Worm (Caenorhabditis elegans) whole organism, L3 larva: ENCODE data around the gene nhr-116.

Experiments used
- R02D3.7 ChIP-seq: fragments of 150-350 bp; optimal IDR thresholded peaks from 2 replicates; lab custom pipeline; 2014; ENCODE audit warnings: missing biosample characterization, missing genetic modification characterization
- ZK546.5 ChIP-seq: sonication (generic microtip); optimal IDR thresholded peaks from 2 replicates; lab custom pipeline; 2017; ENCODE audit warnings: missing biosample characterization, missing genetic modification characterization
- aly-2 ChIP-seq: fragments of 150-350 bp; optimal IDR thresholded peaks from 2 replicates; lab custom pipeline; 2014; ENCODE audit warnings: missing biosample characterization, missing genetic modification characterization
- ama-1 ChIP-seq: fragments of 150-350 bp; optimal IDR thresholded peaks from 2 replicates; lab custom pipeline; 2018
- ceh-16 ChIP-seq: sonication (generic microtip); optimal IDR thresholded peaks from 2 replicates; lab custom pipeline; 2017; ENCODE audit warnings: missing biosample characterization, missing genetic modification characterization
- ceh-28 ChIP-seq: fragments of 150-350 bp; optimal IDR thresholded peaks from 2 replicates; lab custom pipeline; 2014; ENCODE audit warnings: missing biosample characterization, missing genetic modification reagents, missing genetic modification characterization
- ceh-9 ChIP-seq: sonication (generic microtip); optimal IDR thresholded peaks from 2 replicates; lab custom pipeline; 2018; ENCODE audit warnings: missing biosample characterization, missing genetic modification characterization
- daf-12 ChIP-seq: fragments of 150-350 bp; optimal IDR thresholded peaks from 2 replicates; lab custom pipeline; 2014; ENCODE audit warnings: missing biosample characterization, missing genetic modification reagents, missing genetic modification characterization
- egl-27 ChIP-seq: sonication (generic microtip); optimal IDR thresholded peaks from 4 replicates; lab custom pipeline; 2017; ENCODE audit warnings: missing biosample characterization, missing genetic modification reagents, missing genetic modification characterization
- egl-5 ChIP-seq: fragments of 150-350 bp; optimal IDR thresholded peaks from 2 replicates; lab custom pipeline; 2017; ENCODE audit warnings: missing biosample characterization, missing genetic modification reagents, missing genetic modification characterization, inconsistent platforms
- elt-1 ChIP-seq: fragments of 150-350 bp; optimal IDR thresholded peaks from 2 replicates; lab custom pipeline; 2014; ENCODE audit warnings: missing biosample characterization, missing genetic modification characterization
- elt-3 ChIP-seq, 3 experiments: fragments of 150-350 bp in 1 of 3; sonication (generic microtip) in 2 of 3; optimal IDR thresholded peaks; 2 replicates in 2 of 3; 4 replicates in 1 of 3; lab custom pipeline; 2014 to 2017; ENCODE audit warnings: missing biosample characterization in 3 of 3, missing genetic modification characterization in 3 of 3
- eor-1 ChIP-seq, 2 experiments: fragments of 150-350 bp; optimal IDR thresholded peaks; 2 replicates each; lab custom pipeline; 2014 to 2018; ENCODE audit warnings: missing biosample characterization in 2 of 2, missing genetic modification characterization in 2 of 2
- fkh-10 ChIP-seq: sonication (generic microtip); optimal IDR thresholded peaks from 2 replicates; lab custom pipeline; 2017; ENCODE audit warnings: missing biosample characterization, missing genetic modification reagents, missing genetic modification characterization
- fkh-2 ChIP-seq: fragments of 150-350 bp; optimal IDR thresholded peaks from 2 replicates; lab custom pipeline; 2014; ENCODE audit warnings: missing biosample characterization, missing genetic modification reagents, missing genetic modification characterization
- fos-1 ChIP-seq: fragments of 150-350 bp; optimal IDR thresholded peaks from 2 replicates; lab custom pipeline; 2014; ENCODE audit warnings: missing biosample characterization, missing genetic modification characterization
- jun-1 ChIP-seq: fragments of 150-350 bp; optimal IDR thresholded peaks from 2 replicates; lab custom pipeline; 2014; ENCODE audit warnings: missing biosample characterization, missing genetic modification reagents, missing genetic modification characterization
- lin-39 ChIP-seq: fragments of 150-350 bp; optimal IDR thresholded peaks from 2 replicates; lab custom pipeline; 2018; ENCODE audit warnings: missing biosample characterization, missing genetic modification reagents, missing genetic modification characterization
- lsy-12 ChIP-seq: sonication (generic microtip); optimal IDR thresholded peaks from 2 replicates; lab custom pipeline; 2016; ENCODE audit warnings: mild to moderate bottlenecking, missing genetic modification characterization, missing compliant biosample characterization
- mdl-1 ChIP-seq: fragments of 150-350 bp; optimal IDR thresholded peaks from 2 replicates; lab custom pipeline; 2014; ENCODE audit warnings: missing biosample characterization, missing genetic modification characterization
- nfya-1 ChIP-seq: sonication (generic microtip); optimal IDR thresholded peaks from 2 replicates; lab custom pipeline; 2017; ENCODE audit warnings: missing genetic modification characterization, mild to moderate bottlenecking, missing compliant biosample characterization, antibody characterized with exemption, moderate library complexity; ENCODE audit not compliant: insufficient read depth
- nhr-11 ChIP-seq: fragments of 150-350 bp; optimal IDR thresholded peaks from 2 replicates; lab custom pipeline; 2014; ENCODE audit warnings: missing biosample characterization, missing genetic modification characterization
- nhr-12 ChIP-seq: fragments of 150-350 bp; optimal IDR thresholded peaks from 2 replicates; lab custom pipeline; 2014; ENCODE audit warnings: missing biosample characterization, missing genetic modification characterization
- nhr-237 ChIP-seq: fragments of 150-350 bp; optimal IDR thresholded peaks from 2 replicates; lab custom pipeline; 2014; ENCODE audit warnings: missing biosample characterization, missing genetic modification characterization
- nhr-28 ChIP-seq: fragments of 150-350 bp; optimal IDR thresholded peaks from 2 replicates; lab custom pipeline; 2014; ENCODE audit warnings: missing biosample characterization, missing genetic modification characterization
- nhr-43 ChIP-seq: sonication (generic microtip); optimal IDR thresholded peaks from 2 replicates; lab custom pipeline; 2016; ENCODE audit warnings: mild to moderate bottlenecking, missing genetic modification characterization, missing compliant biosample characterization; ENCODE audit not compliant: poor library complexity, severe bottlenecking
- nhr-67 ChIP-seq: fragments of 150-350 bp; optimal IDR thresholded peaks from 2 replicates; lab custom pipeline; 2014; ENCODE audit warnings: missing biosample characterization, missing genetic modification characterization
- pha-4 ChIP-seq: fragments of 150-350 bp; optimal IDR thresholded peaks from 2 replicates; lab custom pipeline; 2014; ENCODE audit warnings: missing biosample characterization, missing genetic modification reagents, missing genetic modification characterization
- skn-1 ChIP-seq: fragments of 150-350 bp; optimal IDR thresholded peaks from 2 replicates; lab custom pipeline; 2014; ENCODE audit warnings: missing biosample characterization, missing genetic modification characterization
- snpc-4 ChIP-seq: fragments of 150-350 bp; optimal IDR thresholded peaks from 2 replicates; lab custom pipeline; 2014; ENCODE audit warnings: missing biosample characterization, missing genetic modification characterization
- tbx-2 ChIP-seq: sonication (generic microtip); optimal IDR thresholded peaks from 2 replicates; lab custom pipeline; 2016; ENCODE audit warnings: mild to moderate bottlenecking, missing genetic modification characterization, missing compliant biosample characterization
- unc-39 ChIP-seq: sonication (generic microtip); optimal IDR thresholded peaks from 4 replicates; lab custom pipeline; 2017; ENCODE audit warnings: missing biosample characterization, missing genetic modification characterization
- unc-62 ChIP-seq: fragments of 150-350 bp; sonication (generic microtip); optimal IDR thresholded peaks from 4 replicates; lab custom pipeline; 2014; ENCODE audit warnings: missing biosample characterization, missing genetic modification reagents, missing genetic modification characterization
- zag-1 ChIP-seq: fragments of 150-350 bp; optimal IDR thresholded peaks from 2 replicates; lab custom pipeline; 2014; ENCODE audit warnings: missing biosample characterization, missing genetic modification characterization
- ztf-11 ChIP-seq: fragments of 150-350 bp; optimal IDR thresholded peaks from 2 replicates; lab custom pipeline; 2014; ENCODE audit warnings: missing biosample characterization, missing genetic modification characterization
- ztf-4 ChIP-seq: fragments of 150-350 bp; optimal IDR thresholded peaks from 2 replicates; lab custom pipeline; 2014; ENCODE audit warnings: missing biosample characterization, missing genetic modification characterization

Gene nhr-116

DNA sequence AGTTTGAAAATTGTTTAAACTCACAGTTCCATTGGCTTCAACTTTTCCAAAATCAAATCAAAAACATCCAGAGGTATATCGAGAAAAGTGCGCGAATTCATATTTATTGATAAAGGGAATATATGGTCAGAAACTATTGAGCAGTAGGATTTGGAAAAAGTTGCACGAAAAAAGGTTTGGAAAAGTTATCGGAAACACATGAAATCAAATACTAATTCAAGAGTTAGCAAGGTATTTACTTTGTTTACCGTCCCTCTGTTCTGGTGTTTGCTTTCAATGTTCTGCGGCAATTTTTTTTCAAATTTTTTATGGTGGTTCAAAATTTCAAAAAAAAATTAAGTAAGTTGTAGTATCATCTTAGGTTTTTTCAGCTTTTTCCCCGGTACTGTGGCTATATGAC lies 12.7 kb upstream of the nhr-116 start, which contains the start of gene fbxa-45:
TSS of gene fbxa-45 (minus strand) at position 101 of the 400 bp plus-strand sequence.
- TF ChIP-seq jun-1 (no peak), nhr-12 (tag; lab: Kevin White, UChicago) (no peak), snpc-4 (tag; lab: Kevin White, UChicago) (no peak), unc-39 (no peak), ceh-16 (tag; lab: Kevin White, UChicago) (no peak), tbx-2 (tag; lab: Kevin White, UChicago) (no peak), egl-27 (tag; lab: Kevin White, UChicago) (no peak), skn-1 (no peak), nhr-11 (tag; lab: Kevin White, UChicago) (no peak), daf-12 (tag; lab: Kevin White, UChicago) (no peak), ama-1 (lab: Kevin White, UChicago) (no peak), mdl-1 (no peak), nhr-67 (no peak), fkh-10 (GFP tag; lab: Kevin White, UChicago) (no peak), ceh-9 (no peak)

DNA sequence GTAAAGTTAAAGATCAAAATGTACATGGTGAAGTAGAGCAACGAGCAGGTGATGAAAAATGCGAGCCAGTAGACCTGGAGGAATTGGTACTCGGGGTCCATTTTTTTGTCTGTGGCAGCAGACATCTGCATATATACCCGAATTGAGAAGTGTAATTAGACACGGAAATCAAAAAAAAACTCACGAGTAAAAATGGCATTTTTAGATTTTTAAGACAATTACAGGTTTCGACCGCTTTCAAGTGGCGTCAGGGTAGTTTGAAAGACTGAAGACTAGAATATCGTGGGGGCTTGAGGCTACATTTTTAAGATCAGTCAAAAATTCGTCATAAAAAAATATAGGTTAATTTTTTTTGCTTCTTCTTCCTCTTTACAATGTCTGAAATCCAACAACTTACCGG lies 9.3 kb upstream of the nhr-116 start, which contains the start of gene srd-68:
TSS of gene srd-68 (minus strand) at position 101 of the 400 bp plus-strand sequence.
- TF ChIP-seq skn-1, result no peak
- TF ChIP-seq ceh-28 (tag; lab: Kevin White, UChicago), result no peak
- TF ChIP-seq snpc-4 (tag; lab: Kevin White, UChicago), result no peak
- TF ChIP-seq egl-5, result no peak
- no peak for TF ChIP-seq ZK546.5 (tag; lab: Kevin White, UChicago)
- no peak for TF ChIP-seq fos-1 (tag; lab: Kevin White, UChicago)
- no peak for TF ChIP-seq R02D3.7
- no peak for TF ChIP-seq tbx-2 (tag; lab: Kevin White, UChicago)
- no peak for TF ChIP-seq ztf-4 (tag; lab: Kevin White, UChicago)
- TF ChIP-seq ztf-11 (tag; lab: Kevin White, UChicago), result no peak
- TF ChIP-seq elt-1, result no peak
- TF ChIP-seq zag-1, result no peak
- no peak for TF ChIP-seq nhr-28 (tag; lab: Kevin White, UChicago)
- no peak for TF ChIP-seq elt-3 (tag; optimal IDR thresholded peaks at IDR 0.05; lab: Kevin White, UChicago)
- TF ChIP-seq nhr-67, result no peak

DNA sequence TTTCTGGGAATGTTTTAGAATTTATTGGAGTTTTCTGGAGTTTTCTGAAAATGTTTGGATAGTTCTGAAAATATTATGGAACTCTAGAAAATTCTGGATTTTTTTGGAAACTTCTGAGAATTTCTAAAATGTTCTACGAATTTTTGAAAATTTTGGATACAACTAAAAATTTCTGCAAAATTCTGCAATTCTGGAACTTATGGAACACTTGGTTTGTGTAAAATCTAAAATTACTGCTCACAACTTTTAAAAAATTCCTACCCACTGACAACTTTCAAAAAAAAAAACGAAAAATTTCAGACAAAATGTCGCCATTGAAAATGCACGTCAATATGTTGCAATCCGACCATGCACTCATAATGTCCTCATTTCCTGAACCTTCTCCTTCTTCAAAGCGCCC lies 7.4 kb upstream of the nhr-116 start, which contains the start of gene nhr-262:
TSS of gene nhr-262 (plus strand) at position 301 of the 400 bp plus-strand sequence.
- TF ChIP-seq elt-3 (tag; optimal IDR thresholded peaks at IDR 0.05; lab: Kevin White, UChicago), result no peak
- TF ChIP-seq unc-39, result no peak
- no peak for TF ChIP-seq nhr-43 (tag; lab: Kevin White, UChicago)
- no peak for TF ChIP-seq R02D3.7
- no peak for TF ChIP-seq nfya-1 (tag; lab: Kevin White, UChicago)
- no peak for TF ChIP-seq egl-5

DNA sequence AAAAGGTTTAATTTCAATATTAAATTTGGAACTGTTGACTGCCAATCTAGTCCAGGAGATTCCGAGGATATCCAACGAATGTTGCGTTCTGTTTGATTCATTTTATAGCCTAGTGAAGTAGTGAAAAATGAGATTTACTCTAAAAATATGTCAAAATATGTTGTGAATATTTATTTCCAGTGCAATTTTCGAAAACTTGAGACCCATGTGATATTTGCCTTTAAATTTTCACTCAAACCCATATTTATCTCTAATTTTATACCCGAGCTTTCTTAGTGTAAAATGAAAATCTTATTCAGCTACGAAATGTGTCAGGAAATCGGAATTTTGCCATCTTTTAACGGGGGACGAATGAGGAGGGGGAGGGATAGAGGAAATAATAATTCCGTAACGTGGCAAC lies 2.2 kb upstream of the nhr-116 start, which contains the start of gene F09C6.16:
TSS of gene F09C6.16 (minus strand) at position 101 of the 400 bp plus-strand sequence.
- TF ChIP-seq daf-12 (tag; lab: Kevin White, UChicago) (no peak), pha-4 (no peak), nhr-11 (tag; lab: Kevin White, UChicago) (no peak), R02D3.7 (no peak), jun-1 (no peak), eor-1 (tag; optimal IDR thresholded peaks at IDR 0.05; lab: Kevin White, UChicago) (no peak), fkh-2 (no peak), unc-62 (GFP tag; lab: Kevin White, UChicago) (no peak), zag-1 (no peak), ztf-4 (tag; lab: Kevin White, UChicago) (no peak), snpc-4 (tag; lab: Kevin White, UChicago) (no peak), lsy-12 (tag; lab: Kevin White, UChicago) (no peak), lin-39 (no peak), elt-1 (no peak), nhr-12 (tag; lab: Kevin White, UChicago) (no peak), nhr-237 (no peak), fkh-10 (GFP tag; lab: Kevin White, UChicago) (no peak), egl-27 (tag; lab: Kevin White, UChicago) (no peak), nhr-43 (tag; lab: Kevin White, UChicago) (no peak), aly-2 (no peak)
